Fruit fly (Drosophila melanogaster): Measurements from ENCODE around the gene CG4914.

- TF ChIP-seq CG6276 (GFP tag; optimal IDR thresholded peaks at IDR 0.05) = peak; percentile 82
- TF ChIP-seq Met (GFP tag; optimal IDR thresholded peaks at IDR 0.05) = peak; percentile 87
- TF ChIP-seq Sox15 (GFP tag; optimal IDR thresholded peaks at IDR 0.05) = peak; percentile 71
- TF ChIP-seq net (GFP tag; optimal IDR thresholded peaks at IDR 0.05) = peak; percentile 85
- TF ChIP-seq CG11902 (GFP tag; optimal IDR thresholded peaks at IDR 0.05) = peak; percentile 47
- peak; percentile 88 for TF ChIP-seq CG4318 (GFP tag; optimal IDR thresholded peaks at IDR 0.05)
- peak; percentile 76 for TF ChIP-seq Hr39 (GFP tag; optimal IDR thresholded peaks at IDR 0.05)
- TF ChIP-seq CG6854 (GFP tag; optimal IDR thresholded peaks at IDR 0.05) = peak; percentile 17
- peak; percentile 86 for TF ChIP-seq lz (GFP tag; optimal IDR thresholded peaks at IDR 0.05)
- peak; percentile 65 for TF ChIP-seq Hr4 (GFP tag; optimal IDR thresholded peaks at IDR 0.05)
- TF ChIP-seq CG7368 (GFP tag; optimal IDR thresholded peaks at IDR 0.05) = peak; percentile 30
- peak; percentile 81 for TF ChIP-seq CG31627 (GFP tag; optimal IDR thresholded peaks at IDR 0.05)
Measured at dm6 chr3L:14678097-14678679, at the start of gene CG4914.
